Fruit fly (Drosophila melanogaster): ENCODE data around the gene cona.
A peak's percentile ranks its signal among the peaks of the same experiment; 100 is the strongest.

Gene cona

DNA sequence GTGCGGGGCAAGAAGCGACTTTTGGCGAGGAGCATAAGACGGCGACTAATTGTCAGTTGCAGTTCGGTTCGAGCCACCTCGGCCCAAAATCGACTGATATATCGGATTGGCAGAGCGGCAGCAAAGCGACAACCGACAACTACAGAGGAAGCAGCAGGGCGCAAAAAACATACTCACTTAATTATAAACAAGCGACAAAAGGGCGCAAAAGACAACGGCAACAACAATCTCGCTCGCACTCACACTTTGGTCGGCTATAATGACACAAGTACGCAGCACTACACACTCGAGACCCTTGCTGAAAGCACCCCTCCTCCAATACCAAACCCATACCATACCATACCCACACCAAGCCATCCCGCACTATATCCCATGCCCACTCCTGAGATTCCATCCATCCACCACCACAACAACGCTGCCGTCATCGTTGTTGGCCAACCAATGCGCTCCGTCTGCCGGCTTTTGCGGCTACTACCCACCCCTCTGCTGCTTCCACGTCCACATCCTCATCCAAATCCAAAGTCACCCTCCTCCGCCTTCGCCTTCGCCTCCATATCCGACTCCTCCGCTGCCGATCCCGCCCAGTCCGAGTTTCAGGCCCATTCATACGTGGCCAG, 12.8 kb upstream of the cona start, which contains the start of gene gl (continued):
- TF ChIP-seq Xrp1 (GFP tag; IDR thresholded peaks at IDR 0.05), result no peak
- TF ChIP-seq CG1602 (GFP tag; optimal IDR thresholded peaks at IDR 0.05), result no peak
- TF ChIP-seq Dad (GFP tag; optimal IDR thresholded peaks at IDR 0.05), result no peak
- TF ChIP-seq row (GFP tag; IDR thresholded peaks at IDR 0.05), result no peak
- no peak for TF ChIP-seq Atf6 (GFP tag; IDR thresholded peaks at IDR 0.05)
- no peak for TF ChIP-seq MBD-R2 (GFP tag; IDR thresholded peaks at IDR 0.05)
- TF ChIP-seq Nf-YB (GFP tag; optimal IDR thresholded peaks at IDR 0.05), result peak; percentile 94
- TF ChIP-seq bigmax (GFP tag; optimal IDR thresholded peaks at IDR 0.05), result no peak
- TF ChIP-seq ranshi (GFP tag; IDR thresholded peaks at IDR 0.05), result no peak
- no peak for TF ChIP-seq Neu2 (GFP tag; optimal IDR thresholded peaks at IDR 0.05; ENCODE audit: borderline replicate concordance)
- peak; percentile 60 for TF ChIP-seq crol (GFP tag; IDR thresholded peaks at IDR 0.05)

dm6 chr3R:18380251-18380812, 5.3 kb upstream of the cona start:
- peak; percentile 37 for TF ChIP-seq CG12769 (tag; optimal IDR thresholded peaks at IDR 0.05)
- no peak for TF ChIP-seq lov (optimal IDR thresholded peaks at IDR 0.05)
- 0 out of 3 replicates have a peak, but pooled peaks have one; percentile 33 for TF ChIP-seq lov (GFP tag; IDR thresholded peaks at IDR 0.05)
- TF ChIP-seq Med (GFP tag), result peak; percentile 34
- TF ChIP-seq da (GFP tag; optimal IDR thresholded peaks at IDR 0.05), result no peak
- TF ChIP-seq otp (GFP tag; IDR thresholded peaks at IDR 0.05), result no peak
- TF ChIP-seq CG9817 (tag; optimal IDR thresholded peaks at IDR 0.05), result no peak
- TF ChIP-seq Dfd (GFP tag; optimal IDR thresholded peaks at IDR 0.05), result no peak
- TF ChIP-seq CG13894 (tag; optimal IDR thresholded peaks at IDR 0.05), result peak; percentile 36
- TF ChIP-seq nmo (GFP tag; optimal IDR thresholded peaks at IDR 0.05), result no peak
- peak; percentile 94 for TF ChIP-seq Blimp-1 (GFP tag; optimal IDR thresholded peaks at IDR 0.05)
- peak in 1 of 2 experiments; percentile 90 for TF ChIP-seq Pdp1 (GFP tag; optimal IDR thresholded peaks at IDR 0.05)
- no peak for TF ChIP-seq Hmr (GFP tag; optimal IDR thresholded peaks at IDR 0.05)
- 0 out of 4 replicates have a peak, but pooled peaks have one; percentile 33 for TF ChIP-seq chinmo (GFP tag; IDR thresholded peaks at IDR 0.05; ENCODE audit: partially characterized antibody)
- TF ChIP-seq vvl (GFP tag; IDR thresholded peaks at IDR 0.05), result peak; percentile 39; the same call in 1 of the 2 replicates
- TF ChIP-seq Deaf1 (tag; optimal IDR thresholded peaks at IDR 0.05), result peak; percentile 14
- peak; percentile 74 for TF ChIP-seq CG15601 (tag; optimal IDR thresholded peaks at IDR 0.05)

DNA sequence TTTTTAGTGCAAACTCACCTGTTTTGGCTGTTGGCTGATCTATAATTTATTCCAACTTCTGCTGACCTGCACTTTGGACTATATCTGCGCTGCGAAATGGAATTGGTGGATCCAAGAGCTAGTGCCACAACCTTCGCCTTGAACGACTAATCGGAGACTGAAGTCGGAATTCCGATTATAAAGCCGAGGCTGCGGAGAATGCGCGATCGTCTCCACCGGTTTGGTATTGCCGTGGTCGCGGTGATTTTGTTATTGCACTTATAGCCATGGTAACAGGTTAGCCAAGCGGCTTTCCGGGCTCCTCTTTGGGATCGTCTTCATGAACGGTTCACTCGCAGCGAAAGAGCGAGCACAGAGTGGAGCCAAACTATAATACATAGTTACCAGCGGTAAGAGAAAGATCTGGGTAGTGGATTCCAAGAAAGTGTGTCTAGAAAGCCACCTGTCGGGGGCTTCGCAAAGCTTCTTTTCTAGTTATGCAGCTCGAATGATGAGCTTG, 4.6 kb upstream of the cona start, which contains the start of gene CG7675:
TSS of gene CG7675 (minus strand) at position 165 of the 499 bp plus-strand sequence.
- TF ChIP-seq CG3163 (GFP tag; optimal IDR thresholded peaks at IDR 0.05) (peak; percentile 84), CG1792 (GFP tag; optimal IDR thresholded peaks at IDR 0.05) (no peak), CG8765 (GFP tag; IDR thresholded peaks at IDR 0.05) (no peak), Ets65A (GFP tag) (peak; percentile 81), Elba2 (GFP tag; optimal IDR thresholded peaks at IDR 0.05) (no peak), Pdp1 (GFP tag; optimal IDR thresholded peaks at IDR 0.05) (peak in 1 of 2 experiments; percentile 19), chn (GFP tag; optimal IDR thresholded peaks at IDR 0.05) (no peak), jigr1 (GFP tag; IDR thresholded peaks at IDR 0.05) (no peak), CG13624 (GFP tag; optimal IDR thresholded peaks at IDR 0.05) (no peak), Stat92E (GFP tag; optimal IDR thresholded peaks at IDR 0.05) (peak in 1 of 3 experiments; percentile 2), sens (GFP tag) (peak; percentile 46), CG9609 (GFP tag; optimal IDR thresholded peaks at IDR 0.05) (no peak), cas (GFP tag; IDR thresholded peaks at IDR 0.05) (no peak), dimm (GFP tag; IDR thresholded peaks at IDR 0.05) (no peak), Tbp (GFP tag; optimal IDR thresholded peaks at IDR 0.05) (no peak), CG11093 (GFP tag; IDR thresholded peaks at IDR 0.05) (no peak), Asciz (GFP tag; optimal IDR thresholded peaks at IDR 0.05) (no peak), gt (GFP tag; IDR thresholded peaks at IDR 0.05) (no peak), jumu (GFP tag; optimal IDR thresholded peaks at IDR 0.05) (no peak), CG6254 (GFP tag; optimal IDR thresholded peaks at IDR 0.05) (no peak), CG15514 (GFP tag; optimal IDR thresholded peaks at IDR 0.05) (peak; percentile 2), CG17912 (GFP tag; optimal IDR thresholded peaks at IDR 0.05) (no peak)
